Fruit fly (Drosophila melanogaster): ENCODE results near the gene Tbc1d15-17.

Tbc1d15-17 gene

dm6 chr2L:171499-172250 is 35.3 kb upstream of the Tbc1d15-17 start:
- TF ChIP-seq Myc (optimal IDR thresholded peaks at IDR 0.05): no peak
- no peak for TF ChIP-seq h (optimal IDR thresholded peaks at IDR 0.05)
- TF ChIP-seq psq (optimal IDR thresholded peaks at IDR 0.05): no peak
- no peak for TF ChIP-seq ttk (optimal IDR thresholded peaks at IDR 0.05)
- TF ChIP-seq insv (optimal IDR thresholded peaks at IDR 0.05): no peak

DNA sequence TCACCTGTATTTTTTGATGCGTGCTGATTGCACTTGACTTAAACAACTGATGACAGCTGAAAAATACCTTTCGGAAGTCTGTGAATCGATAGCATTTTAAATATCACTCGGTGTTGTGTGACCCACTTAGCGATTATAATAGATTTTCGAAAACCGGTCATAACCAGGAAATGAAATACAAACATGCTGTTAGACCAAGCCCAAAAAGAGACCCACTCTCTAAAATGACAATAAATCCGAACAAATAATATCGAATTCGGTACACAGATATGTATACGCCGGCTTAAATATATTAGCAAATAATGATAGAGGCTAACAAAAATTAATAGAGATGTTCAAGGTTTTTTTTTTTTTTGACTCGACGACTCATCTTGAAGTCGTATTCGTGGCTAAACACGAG is 31.3 kb upstream of the Tbc1d15-17 start:
- TF ChIP-seq Myc (optimal IDR thresholded peaks at IDR 0.05) (no peak), insv (optimal IDR thresholded peaks at IDR 0.05) (no peak), psq (optimal IDR thresholded peaks at IDR 0.05) (no peak), ttk (optimal IDR thresholded peaks at IDR 0.05) (no peak), Sin3A (optimal IDR thresholded peaks at IDR 0.05) (no peak), h (optimal IDR thresholded peaks at IDR 0.05) (no peak)

DNA sequence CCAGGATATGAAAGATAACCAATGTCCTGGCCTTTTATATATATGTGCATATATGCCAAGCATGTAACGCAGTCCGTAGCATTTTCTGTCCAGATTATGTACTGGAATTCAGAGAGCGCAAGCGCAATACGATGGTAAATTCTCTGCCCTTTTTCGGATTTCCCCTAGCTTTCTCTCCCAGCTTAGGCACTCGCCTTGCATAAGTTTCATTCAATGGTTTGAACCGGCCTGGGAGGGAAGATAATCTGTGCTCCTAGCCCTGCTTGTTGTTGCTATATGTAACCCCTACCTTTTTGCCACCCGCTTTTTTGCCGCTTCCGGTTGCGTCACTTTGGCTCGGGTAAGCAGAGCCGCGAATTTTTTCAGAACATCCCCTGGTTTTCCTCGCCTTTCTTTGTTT is 27.9 kb upstream of the Tbc1d15-17 start:
- TF ChIP-seq ttk (optimal IDR thresholded peaks at IDR 0.05): no peak
- TF ChIP-seq Sin3A (optimal IDR thresholded peaks at IDR 0.05): no peak
- TF ChIP-seq psq (optimal IDR thresholded peaks at IDR 0.05): no peak
- no peak for TF ChIP-seq Myc (optimal IDR thresholded peaks at IDR 0.05)
- TF ChIP-seq h (optimal IDR thresholded peaks at IDR 0.05): no peak
- no peak for TF ChIP-seq insv (optimal IDR thresholded peaks at IDR 0.05)

DNA sequence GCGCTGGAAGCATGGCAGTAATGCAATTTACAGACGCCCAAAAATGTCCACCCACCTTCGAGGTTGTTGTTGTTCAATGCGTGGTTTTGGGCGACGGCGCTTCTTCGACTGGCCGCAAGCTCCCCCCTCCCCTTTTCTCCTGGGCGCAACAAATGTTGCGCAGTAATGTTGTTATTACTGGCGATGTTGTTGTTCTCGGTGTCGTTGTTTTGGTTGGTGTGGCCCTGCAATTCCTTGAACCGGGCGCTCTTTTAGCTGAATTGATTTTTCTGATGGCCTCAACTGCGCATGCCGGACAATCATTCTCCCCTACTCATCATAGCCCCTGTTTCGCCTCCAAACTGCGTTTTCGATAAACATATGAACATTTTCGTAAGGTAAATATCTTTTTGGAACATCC is 26.0 kb upstream of the Tbc1d15-17 start:
- TF ChIP-seq psq (optimal IDR thresholded peaks at IDR 0.05) (no peak), ttk (optimal IDR thresholded peaks at IDR 0.05) (no peak), Myc (optimal IDR thresholded peaks at IDR 0.05) (no peak), h (optimal IDR thresholded peaks at IDR 0.05) (no peak)

- TF ChIP-seq insv (optimal IDR thresholded peaks at IDR 0.05) (no peak), Sin3A (optimal IDR thresholded peaks at IDR 0.05) (no peak), h (optimal IDR thresholded peaks at IDR 0.05) (no peak), Myc (optimal IDR thresholded peaks at IDR 0.05) (no peak), ttk (optimal IDR thresholded peaks at IDR 0.05) (no peak), psq (optimal IDR thresholded peaks at IDR 0.05) (no peak)
Measured at dm6 chr2L:182360-183144, 24.4 kb upstream of the Tbc1d15-17 start.

DNA sequence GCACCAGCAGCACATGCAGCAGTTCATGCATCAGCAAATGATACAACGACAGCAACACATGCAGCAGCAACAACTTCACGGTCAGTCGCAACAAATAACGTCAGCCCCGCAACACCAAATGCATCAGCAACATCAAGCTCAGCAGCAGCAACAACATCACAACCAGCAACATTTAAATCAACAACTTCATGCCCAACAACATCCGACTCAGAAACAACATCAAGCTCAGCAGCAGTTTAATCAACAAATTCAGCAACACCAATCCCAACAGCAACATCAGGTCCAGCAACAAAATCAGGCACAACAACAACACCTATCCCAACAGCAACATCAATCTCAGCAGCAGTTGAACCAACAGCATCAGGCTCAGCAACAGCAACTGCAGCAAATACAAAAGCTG is 11.3 kb upstream of the Tbc1d15-17 start:
- no peak for TF ChIP-seq Sin3A (optimal IDR thresholded peaks at IDR 0.05)
- TF ChIP-seq psq (optimal IDR thresholded peaks at IDR 0.05): no peak
- TF ChIP-seq Myc (optimal IDR thresholded peaks at IDR 0.05): no peak
- no peak for TF ChIP-seq ttk (optimal IDR thresholded peaks at IDR 0.05)
- TF ChIP-seq insv (optimal IDR thresholded peaks at IDR 0.05): no peak
- TF ChIP-seq h (optimal IDR thresholded peaks at IDR 0.05): no peak

DNA sequence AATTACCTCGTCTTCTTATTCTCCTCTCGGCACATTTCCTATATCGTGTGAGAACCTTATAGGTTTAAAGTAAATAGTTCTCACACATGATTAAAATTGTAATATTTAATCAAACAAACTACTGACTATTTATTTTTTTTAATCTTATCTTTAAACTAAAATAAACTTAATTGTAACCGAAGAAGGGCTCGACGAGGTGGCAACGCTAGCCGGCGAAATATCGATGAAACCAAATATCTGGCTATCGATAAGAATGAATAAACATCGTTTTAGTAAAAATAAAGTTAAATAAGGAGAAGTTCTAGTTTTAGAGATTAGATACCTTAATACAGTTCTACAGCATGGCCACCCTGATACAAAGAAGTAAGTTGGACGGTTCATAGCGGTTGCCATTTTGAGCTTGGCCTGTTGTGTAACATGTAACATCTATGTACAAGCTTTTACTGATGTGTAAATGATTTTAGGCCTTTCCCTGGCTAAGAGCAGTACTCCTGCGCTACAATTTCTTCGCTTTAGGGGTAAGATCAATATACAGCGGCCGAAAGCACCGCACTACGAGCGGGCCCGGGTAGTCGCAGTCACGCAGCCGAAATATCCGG is 3.4 kb upstream of the Tbc1d15-17 start, which contains the start of gene mRpL10:
Gene mRpL10 (plus strand): TSS at position 251 of the 599 bp plus-strand sequence.
- TF ChIP-seq insv (optimal IDR thresholded peaks at IDR 0.05) (no peak), Sin3A (optimal IDR thresholded peaks at IDR 0.05) (no peak), Myc (optimal IDR thresholded peaks at IDR 0.05) (no peak), ttk (optimal IDR thresholded peaks at IDR 0.05) (no peak), h (optimal IDR thresholded peaks at IDR 0.05) (no peak), psq (optimal IDR thresholded peaks at IDR 0.05) (no peak)

- TF ChIP-seq ttk (optimal IDR thresholded peaks at IDR 0.05): no peak
- no peak for TF ChIP-seq h (optimal IDR thresholded peaks at IDR 0.05)
- TF ChIP-seq insv (optimal IDR thresholded peaks at IDR 0.05): no peak
- no peak for TF ChIP-seq Sin3A (optimal IDR thresholded peaks at IDR 0.05)
- TF ChIP-seq psq (optimal IDR thresholded peaks at IDR 0.05): no peak
- no peak for TF ChIP-seq Myc (optimal IDR thresholded peaks at IDR 0.05)
Measured at dm6 chr2L:204557-204956, 2.4 kb upstream of the Tbc1d15-17 start.

DNA sequence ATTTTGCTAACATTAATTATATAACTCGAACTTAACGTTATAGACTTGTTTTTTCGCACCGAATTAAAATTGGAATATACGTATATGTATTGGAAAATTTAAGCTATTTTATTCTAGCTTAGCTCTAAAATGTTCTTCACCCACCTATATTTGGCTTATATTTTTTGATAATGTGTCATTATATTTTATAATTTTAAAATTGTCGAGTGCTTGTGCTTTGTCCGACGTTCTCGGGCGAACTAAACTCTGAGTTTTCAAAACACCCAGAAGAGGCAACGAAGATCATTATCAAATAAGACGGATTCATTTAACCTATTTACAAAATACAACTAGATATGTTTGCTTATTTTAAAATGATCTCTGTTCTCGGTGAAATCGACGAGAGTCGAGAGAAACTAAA is 423 bp upstream of the Tbc1d15-17 start:
- TF ChIP-seq Myc (optimal IDR thresholded peaks at IDR 0.05) (no peak), psq (optimal IDR thresholded peaks at IDR 0.05) (no peak), insv (optimal IDR thresholded peaks at IDR 0.05) (no peak)

- TF ChIP-seq psq (optimal IDR thresholded peaks at IDR 0.05) (no peak), h (optimal IDR thresholded peaks at IDR 0.05) (no peak), Myc (optimal IDR thresholded peaks at IDR 0.05) (no peak), insv (optimal IDR thresholded peaks at IDR 0.05) (no peak), Sin3A (optimal IDR thresholded peaks at IDR 0.05) (no peak), ttk (optimal IDR thresholded peaks at IDR 0.05) (no peak)
Measured at dm6 chr2L:219441-220033, 12.6 kb downstream of the Tbc1d15-17 start.

DNA sequence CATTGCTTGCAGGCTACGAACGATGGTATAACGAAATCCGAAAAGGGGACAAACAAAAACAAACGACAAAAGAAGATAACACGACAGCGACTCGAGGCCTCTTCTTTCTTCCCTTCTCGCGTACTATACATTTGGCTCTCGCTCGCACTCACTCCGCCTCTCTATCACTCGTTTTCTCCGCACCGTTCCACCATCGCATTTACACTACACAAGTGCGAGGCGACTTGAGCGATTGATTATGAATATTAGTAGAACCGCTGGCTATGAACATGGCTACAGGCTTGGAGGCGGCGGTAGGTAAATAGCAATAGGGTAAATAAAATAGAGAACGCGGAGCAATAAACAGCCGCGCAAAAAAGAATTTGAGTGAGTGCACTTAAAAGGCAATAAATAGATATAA is 13.5 kb downstream of the Tbc1d15-17 start:
- TF ChIP-seq ttk (optimal IDR thresholded peaks at IDR 0.05) (no peak), psq (optimal IDR thresholded peaks at IDR 0.05) (no peak), Sin3A (optimal IDR thresholded peaks at IDR 0.05) (no peak), insv (optimal IDR thresholded peaks at IDR 0.05) (no peak), h (optimal IDR thresholded peaks at IDR 0.05) (no peak), Myc (optimal IDR thresholded peaks at IDR 0.05) (no peak)

DNA sequence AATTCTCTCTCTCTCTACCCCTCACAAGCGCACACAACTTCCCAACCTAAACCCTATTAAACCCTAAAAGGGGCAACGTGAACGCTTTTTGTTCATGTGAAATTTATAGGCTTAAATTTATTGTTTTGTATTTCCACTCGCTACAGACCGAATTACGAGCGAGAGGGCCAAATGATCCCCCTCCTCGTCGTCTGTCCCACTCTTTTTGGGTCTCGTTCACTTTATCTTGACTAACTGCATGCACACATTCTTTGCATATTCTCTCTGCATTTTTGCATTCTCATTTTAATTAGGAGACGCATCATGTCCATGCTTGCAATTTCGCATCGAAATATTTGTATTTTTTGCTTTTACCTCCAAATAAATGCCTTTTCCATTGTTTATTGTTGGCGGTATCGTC is 14.2 kb downstream of the Tbc1d15-17 start:
- no peak for TF ChIP-seq Sin3A (optimal IDR thresholded peaks at IDR 0.05)
